Worm (Caenorhabditis elegans) whole organism, early embryonic: ENCODE measurements around the gene hrg-10.
A peak's percentile ranks its signal among the peaks of the same experiment; 100 is the strongest.

Experiments
- B0310.2 ChIP-seq: sonication (generic microtip); optimal IDR thresholded peaks from 2 replicates; lab custom pipeline; 2016; ENCODE audit warnings: mild to moderate bottlenecking, missing genetic modification characterization, missing compliant biosample characterization
- F13C5.2 ChIP-seq: sonication (generic microtip); optimal IDR thresholded peaks from 2 replicates; lab custom pipeline; 2017; ENCODE audit warnings: mild to moderate bottlenecking, missing genetic modification characterization, inconsistent platforms, missing compliant biosample characterization
- aly-1 ChIP-seq: sonication (generic microtip); optimal IDR thresholded peaks from 2 replicates; lab custom pipeline; 2016; ENCODE audit warnings: missing genetic modification characterization, missing compliant biosample characterization
- ceh-36 ChIP-seq: sonication (generic microtip); optimal IDR thresholded peaks from 2 replicates; lab custom pipeline; 2016; ENCODE audit warnings: missing genetic modification characterization, inconsistent platforms, missing compliant biosample characterization
- flt-1 ChIP-seq: fragments of 200-800 bp; sonication (Bioruptor generic); IDR thresholded peaks from 2 replicates; pipeline ENCODE4 v1.3.6; 2022; ENCODE audit warnings: missing genetic modification characterization, missing compliant biosample characterization
- hmbx-1 ChIP-seq: sonication (generic microtip); optimal IDR thresholded peaks from 2 replicates; lab custom pipeline; 2016; ENCODE audit warnings: mild to moderate bottlenecking, missing genetic modification characterization, missing compliant biosample characterization
- hmg-4 ChIP-seq: fragments of 200-800 bp; sonication (Bioruptor generic); optimal IDR thresholded peaks from 2 replicates; lab custom pipeline; 2018; ENCODE audit warnings: mild to moderate bottlenecking, missing genetic modification characterization, missing compliant biosample characterization
- hnd-1 ChIP-seq: sonication (generic microtip); optimal IDR thresholded peaks from 2 replicates; lab custom pipeline; 2016; ENCODE audit warnings: missing genetic modification characterization, missing compliant biosample characterization
- pes-1 ChIP-seq: fragments of 200-800 bp; sonication (Bioruptor generic); IDR thresholded peaks from 2 replicates; pipeline ENCODE4 v1.3.6; 2022; ENCODE audit warnings: missing genetic modification reagents, missing genetic modification characterization, missing compliant biosample characterization
- scrt-1 ChIP-seq: fragments of 200-800 bp; sonication (Bioruptor generic); IDR thresholded peaks from 2 replicates; pipeline ENCODE4 v1.3.6; 2022; ENCODE audit warnings: missing genetic modification characterization, missing compliant biosample characterization
- sea-1 ChIP-seq: fragments of 200-800 bp; sonication (Bioruptor generic); conservative IDR thresholded peaks from 2 replicates; pipeline ENCODE4 v1.3.6; 2022; ENCODE audit warnings: missing genetic modification characterization, missing compliant biosample characterization
- tbx-37 ChIP-seq: fragments of 200-800 bp; sonication (Bioruptor generic); conservative IDR thresholded peaks from 2 replicates; pipeline ENCODE4 v1.3.6; 2022; ENCODE audit warnings: missing genetic modification reagents, missing genetic modification characterization, missing compliant biosample characterization

hrg-10 gene

ce11 chrV:18909682-18910081 lies 47.4 kb downstream of the hrg-10 start:
- no peak for TF ChIP-seq aly-1 (tag; lab: Kevin White, UChicago)
- TF ChIP-seq ceh-36, result peak; percentile 84

ce11 chrV:18907519-18907918 lies 49.6 kb downstream of the hrg-10 start:
- TF ChIP-seq tbx-37 (GFP tag; lab: Robert Waterston, UW) (no peak), B0310.2 (no peak), sea-1 (no peak), hnd-1 (tag; lab: Kevin White, UChicago) (no peak), aly-1 (tag; lab: Kevin White, UChicago) (no peak), hmbx-1 (tag; lab: Kevin White, UChicago) (no peak), pes-1 (GFP tag; lab: Robert Waterston, UW) (no peak), hmg-4 (GFP tag; lab: Kevin White, UChicago) (no peak), scrt-1 (GFP tag; lab: Robert Waterston, UW) (no peak), ceh-36 (no peak)

ce11 chrV:18903472-18903871 lies 53.6 kb downstream of the hrg-10 start, which contains the start of gene mihp-2:
TSS of gene mihp-2 (plus strand) at chrV:18903772.
- TF ChIP-seq hnd-1 (tag; lab: Kevin White, UChicago) (no peak), F13C5.2 (tag; lab: Kevin White, UChicago) (no peak), sea-1 (no peak), hmg-4 (GFP tag; lab: Kevin White, UChicago) (no peak), hmbx-1 (tag; lab: Kevin White, UChicago) (no peak), aly-1 (tag; lab: Kevin White, UChicago) (no peak), tbx-37 (GFP tag; lab: Robert Waterston, UW) (no peak), flt-1 (GFP tag; lab: Robert Waterston, UW) (no peak)
